Worm (Caenorhabditis elegans): ENCODE measurements around the gene Y75B8A.13.

- no peak for TF ChIP-seq sdc-2 (tag; optimal IDR thresholded peaks at IDR 0.05)
- TF ChIP-seq ztf-16 (tag; optimal IDR thresholded peaks at IDR 0.05): no peak
- no peak for TF ChIP-seq fkh-10 (GFP tag; optimal IDR thresholded peaks at IDR 0.05)
- no peak for TF ChIP-seq ceh-9 (tag; optimal IDR thresholded peaks at IDR 0.05)
- no peak for TF ChIP-seq ceh-24 (tag; optimal IDR thresholded peaks at IDR 0.05)
- TF ChIP-seq sox-2 (GFP tag; IDR thresholded peaks at IDR 0.05): no peak
- TF ChIP-seq pqm-1 (tag; optimal IDR thresholded peaks at IDR 0.05): no peak
- no peak for TF ChIP-seq ceh-34 (tag; optimal IDR thresholded peaks at IDR 0.05)
- TF ChIP-seq tbx-7 (tag; optimal IDR thresholded peaks at IDR 0.05): no peak
- TF ChIP-seq ama-1 (optimal IDR thresholded peaks at IDR 0.05): no peak
Measured at ce11 chrIII:12160929-12161328, 54.6 kb downstream of the Y75B8A.13 start.
